Fruit fly (Drosophila melanogaster) whole organism, prepupa: ENCODE results near the gene Shc.

Source experiments
- Blimp-1 ChIP-seq: fragments of 200-800 bp; sonication (Bioruptor generic); optimal IDR thresholded peaks from 3 replicates; lab custom pipeline; 2017; ENCODE audit warnings: missing biosample characterization, missing genetic modification characterization, mild to moderate bottlenecking, moderate library complexity, missing genetic modification reagents
- CG10669 ChIP-seq: fragments of 200-800 bp; sonication (Bioruptor generic); optimal IDR thresholded peaks from 3 replicates; lab custom pipeline; 2018; ENCODE audit warnings: missing biosample characterization, mild to moderate bottlenecking, missing genetic modification characterization, moderate library complexity
- CG11294 ChIP-seq: fragments of 200-800 bp; sonication (Bioruptor generic); IDR thresholded peaks from 2 replicates; pipeline ENCODE4 v1.3.6; 2022; ENCODE audit warnings: missing biosample characterization, missing genetic modification characterization
- CG15336 ChIP-seq: fragments of 200-800 bp; sonication (Bioruptor generic); IDR thresholded peaks from 2 replicates; pipeline ENCODE4 v1.3.6; 2022; ENCODE audit warnings: missing biosample characterization, missing genetic modification characterization
- CG1621 ChIP-seq: fragments of 200-800 bp; sonication (Bioruptor generic); optimal IDR thresholded peaks from 3 replicates; lab custom pipeline; 2018; ENCODE audit warnings: missing biosample characterization, mild to moderate bottlenecking, missing genetic modification characterization
- CG16779 ChIP-seq: fragments of 200-800 bp; sonication (Bioruptor generic); optimal IDR thresholded peaks from 3 replicates; lab custom pipeline; 2017; ENCODE audit warnings: missing biosample characterization, mild to moderate bottlenecking, missing genetic modification characterization
- CG3032 ChIP-seq: fragments of 200-800 bp; optimal IDR thresholded peaks from 2 replicates; lab custom pipeline; 2019; ENCODE audit warnings: missing biosample characterization, mild to moderate bottlenecking, missing genetic modification characterization, moderate library complexity
- CG31627 ChIP-seq: fragments of 200-800 bp; sonication (Bioruptor generic); optimal IDR thresholded peaks from 3 replicates; lab custom pipeline; 2016; ENCODE audit warnings: missing biosample characterization, missing genetic modification characterization
- CG32006 ChIP-seq: fragments of 200-800 bp; sonication (Bioruptor generic); optimal IDR thresholded peaks from 3 replicates; lab custom pipeline; 2017; ENCODE audit warnings: missing biosample characterization, mild to moderate bottlenecking, missing genetic modification characterization
- CG34406 ChIP-seq: fragments of 200-800 bp; sonication (Bioruptor generic); optimal IDR thresholded peaks from 3 replicates; lab custom pipeline; 2016; ENCODE audit warnings: missing biosample characterization, missing genetic modification characterization
- CG6163 ChIP-seq: fragments of 200-800 bp; sonication (Bioruptor generic); IDR thresholded peaks from 3 replicates; pipeline ENCODE4 v1.3.6; 2022; ENCODE audit warnings: missing biosample characterization, missing genetic modification characterization
- CG6808 ChIP-seq: fragments of 200-800 bp; sonication (Bioruptor generic); optimal IDR thresholded peaks from 3 replicates; lab custom pipeline; 2017; ENCODE audit warnings: missing biosample characterization, missing genetic modification characterization, mild to moderate bottlenecking, moderate library complexity, missing genetic modification reagents
- CG6854 ChIP-seq: fragments of 200-800 bp; sonication (Bioruptor generic); optimal IDR thresholded peaks from 2 replicates; lab custom pipeline; 2017; ENCODE audit warnings: missing biosample characterization, mild to moderate bottlenecking, missing genetic modification characterization
- CG7368 ChIP-seq: fragments of 200-800 bp; sonication (Bioruptor generic); optimal IDR thresholded peaks from 3 replicates; lab custom pipeline; 2016; ENCODE audit warnings: missing biosample characterization, missing genetic modification characterization
- CG8119 ChIP-seq: fragments of 200-800 bp; sonication (Bioruptor generic); IDR thresholded peaks from 3 replicates; pipeline ENCODE4 v1.3.6; 2022; ENCODE audit warnings: missing biosample characterization, missing genetic modification characterization
- Eip75B ChIP-seq: fragments of 200-800 bp; sonication (Bioruptor generic); optimal IDR thresholded peaks from 3 replicates; lab custom pipeline; 2016; ENCODE audit warnings: missing biosample characterization, missing genetic modification characterization
- Ets21C ChIP-seq: fragments of 200-800 bp; sonication (Bioruptor generic); optimal IDR thresholded peaks from 3 replicates; lab custom pipeline; 2016; ENCODE audit warnings: missing biosample characterization, missing genetic modification characterization
- Ets96B ChIP-seq: fragments of 200-800 bp; optimal IDR thresholded peaks from 2 replicates; lab custom pipeline; 2019; ENCODE audit warnings: missing biosample characterization, mild to moderate bottlenecking, missing genetic modification characterization, moderate library complexity
- Gug ChIP-seq: fragments of 200-800 bp; sonication (Bioruptor generic); IDR thresholded peaks from 2 replicates; pipeline ENCODE4 v1.3.6; 2022; ENCODE audit warnings: missing biosample characterization, missing genetic modification characterization
- Hr39 ChIP-seq: fragments of 200-800 bp; sonication (Bioruptor generic); optimal IDR thresholded peaks from 2 replicates; lab custom pipeline; 2016; ENCODE audit warnings: missing biosample characterization, missing genetic modification characterization
- Hr4 ChIP-seq: fragments of 200-800 bp; sonication (Bioruptor generic); optimal IDR thresholded peaks from 3 replicates; lab custom pipeline; 2016; ENCODE audit warnings: missing biosample characterization, missing genetic modification characterization
- Met ChIP-seq: fragments of 200-800 bp; sonication (Bioruptor generic); optimal IDR thresholded peaks from 3 replicates; lab custom pipeline; 2016; ENCODE audit warnings: missing biosample characterization, missing genetic modification characterization
- Sox102F ChIP-seq: fragments of 200-800 bp; sonication (Bioruptor generic); optimal IDR thresholded peaks from 2 replicates; lab custom pipeline; 2016; ENCODE audit warnings: missing biosample characterization, mild to moderate bottlenecking, missing genetic modification characterization
- Sox14 ChIP-seq: fragments of 200-800 bp; sonication (Bioruptor generic); optimal IDR thresholded peaks from 3 replicates; lab custom pipeline; 2016; ENCODE audit warnings: missing biosample characterization, missing genetic modification characterization
- dac ChIP-seq: fragments of 200-800 bp; sonication (Bioruptor generic); optimal IDR thresholded peaks from 2 replicates; lab custom pipeline; 2017; ENCODE audit warnings: missing biosample characterization, mild to moderate bottlenecking, missing genetic modification characterization
- dsx ChIP-seq: fragments of 200-800 bp; optimal IDR thresholded peaks from 3 replicates; lab custom pipeline; 2019; ENCODE audit warnings: missing biosample characterization, mild to moderate bottlenecking, missing genetic modification characterization, moderate library complexity; ENCODE audit not compliant: poor library complexity, severe bottlenecking
- eg ChIP-seq: fragments of 200-800 bp; sonication (Bioruptor generic); IDR thresholded peaks from 3 replicates; pipeline ENCODE4 v1.3.6; 2022; ENCODE audit warnings: missing biosample characterization, missing genetic modification characterization
- esn ChIP-seq: fragments of 200-800 bp; sonication (Bioruptor generic); optimal IDR thresholded peaks from 2 replicates; lab custom pipeline; 2016; ENCODE audit warnings: missing biosample characterization, mild to moderate bottlenecking, missing genetic modification characterization, moderate library complexity
- fd59A ChIP-seq: fragments of 200-800 bp; sonication (Bioruptor generic); optimal IDR thresholded peaks from 2 replicates; lab custom pipeline; 2017; ENCODE audit warnings: missing biosample characterization, mild to moderate bottlenecking, missing genetic modification characterization, missing genetic modification reagents
- fd85E ChIP-seq: fragments of 200-800 bp; sonication (Bioruptor generic); optimal IDR thresholded peaks from 3 replicates; lab custom pipeline; 2016; ENCODE audit warnings: missing biosample characterization, missing genetic modification characterization
- lz ChIP-seq: fragments of 200-800 bp; sonication (Bioruptor generic); optimal IDR thresholded peaks from 3 replicates; lab custom pipeline; 2016; ENCODE audit warnings: missing biosample characterization, missing genetic modification characterization
- pdm3 ChIP-seq: fragments of 200-800 bp; sonication (Bioruptor generic); optimal IDR thresholded peaks from 3 replicates; lab custom pipeline; 2016; ENCODE audit warnings: missing biosample characterization, missing genetic modification characterization
- salr ChIP-seq, 2 experiments: fragments of 200-800 bp; sonication (Bioruptor generic); optimal IDR thresholded peaks; 3 replicates each; lab custom pipeline; 2016 to 2018; ENCODE audit warnings: missing biosample characterization in 2 of 2, missing genetic modification characterization in 2 of 2, mild to moderate bottlenecking in 1 of 2
- svp ChIP-seq: fragments of 200-800 bp; sonication (Bioruptor generic); peaks from one replicate; lab custom pipeline; 2016; ENCODE audit warnings: missing biosample characterization, missing genetic modification characterization
- topi ChIP-seq: fragments of 200-800 bp; sonication (Bioruptor generic); optimal IDR thresholded peaks from 3 replicates; lab custom pipeline; 2016; ENCODE audit warnings: missing biosample characterization, missing genetic modification characterization
- vri ChIP-seq: fragments of 200-800 bp; sonication (Bioruptor generic); optimal IDR thresholded peaks from 3 replicates; lab custom pipeline; 2016; ENCODE audit warnings: missing biosample characterization, mild to moderate bottlenecking, missing genetic modification characterization

Shc gene

DNA sequence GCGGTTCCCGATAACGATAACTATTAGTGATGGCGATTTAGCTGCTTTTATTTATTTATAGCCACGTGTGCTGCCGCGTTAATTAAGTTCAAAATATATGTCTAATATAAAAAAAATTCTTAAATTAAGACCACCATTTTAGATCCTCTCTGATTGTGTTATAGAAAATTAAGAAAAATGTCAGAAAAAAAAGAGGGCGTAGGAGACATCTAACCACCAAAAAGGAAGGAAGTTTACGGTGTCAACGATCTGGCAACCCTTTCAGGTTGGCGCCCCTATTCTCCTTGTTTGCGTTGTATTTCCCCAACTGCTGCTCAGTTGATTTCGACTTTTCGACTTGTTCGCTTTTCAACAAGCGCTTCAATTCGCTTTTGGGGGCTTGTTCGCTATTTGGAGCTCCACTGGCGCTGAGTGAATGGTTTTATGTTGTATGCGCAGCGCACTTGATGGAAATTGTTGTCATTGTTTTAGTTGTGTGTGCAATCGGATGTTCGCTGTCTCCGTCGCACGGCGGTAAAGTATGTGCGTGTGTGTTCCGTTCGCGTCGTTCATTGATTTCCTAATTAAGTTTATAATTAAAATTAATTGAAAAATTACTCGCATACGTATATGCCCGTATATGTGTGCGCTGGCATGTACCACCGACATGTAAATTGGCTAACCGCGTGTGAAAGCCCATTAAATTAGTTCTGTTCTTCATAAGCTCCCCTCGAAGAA lies 34.1 kb downstream of the Shc start, which contains the start of the genes CG3434 and CG44838 (continued):
- peak; percentile 46 for TF ChIP-seq Ets21C (GFP tag; lab: Kevin White, UChicago)
- TF ChIP-seq CG31627 (GFP tag; lab: Kevin White, UChicago): peak; percentile 77
- TF ChIP-seq topi (GFP tag; lab: Kevin White, UChicago): peak; percentile 73
- TF ChIP-seq CG7368 (GFP tag; lab: Kevin White, UChicago): peak; percentile 29
- peak; percentile 62 for TF ChIP-seq CG34406 (GFP tag; lab: Kevin White, UChicago)
- peak; percentile 75 for TF ChIP-seq eg (GFP tag; lab: Robert Waterston, UW)
- TF ChIP-seq fd85E (GFP tag; lab: Kevin White, UChicago): peak; percentile 5
- peak; percentile 37 for TF ChIP-seq CG1621 (tag; lab: Kevin White, UChicago)
- TF ChIP-seq CG6854 (GFP tag; lab: Kevin White, UChicago): peak; percentile 53
- TF ChIP-seq Sox102F (GFP tag; lab: Kevin White, UChicago): peak; percentile 62
- peak; percentile 63 for TF ChIP-seq CG15336 (GFP tag; lab: Robert Waterston, UW)
- TF ChIP-seq fd59A (GFP tag; lab: Kevin White, UChicago): peak; percentile 48
- peak; percentile 54 for TF ChIP-seq vri (GFP tag; lab: Kevin White, UChicago)
- peak; percentile 74 for TF ChIP-seq lz (GFP tag; lab: Kevin White, UChicago)
- peak; percentile 82 for TF ChIP-seq Hr4 (GFP tag; lab: Kevin White, UChicago)
- TF ChIP-seq CG8119 (GFP tag; lab: Robert Waterston, UW): peak; percentile 72
- peak; percentile 75 for TF ChIP-seq CG3032 (tag; lab: Kevin White, UChicago)
- peak; percentile 55 for TF ChIP-seq Gug
- peak; percentile 82 for TF ChIP-seq esn (GFP tag; lab: Kevin White, UChicago)
- peak; percentile 47 for TF ChIP-seq dsx (GFP tag; lab: Kevin White, UChicago)
- TF ChIP-seq Blimp-1 (GFP tag; lab: Kevin White, UChicago): no peak
- peak; percentile 77 for TF ChIP-seq CG6163 (GFP tag; lab: Robert Waterston, UW)
- TF ChIP-seq CG6808 (GFP tag; lab: Kevin White, UChicago): peak; percentile 41
- peak; percentile 70 for TF ChIP-seq Eip75B (GFP tag; lab: Kevin White, UChicago)
- peak; percentile 14 to 36 for TF ChIP-seq salr (GFP tag; optimal IDR thresholded peaks at IDR 0.05; lab: Kevin White, UChicago)
- TF ChIP-seq Met (GFP tag; lab: Kevin White, UChicago): peak; percentile 81
- TF ChIP-seq dac (GFP tag; lab: Kevin White, UChicago): peak; percentile 55

DNA sequence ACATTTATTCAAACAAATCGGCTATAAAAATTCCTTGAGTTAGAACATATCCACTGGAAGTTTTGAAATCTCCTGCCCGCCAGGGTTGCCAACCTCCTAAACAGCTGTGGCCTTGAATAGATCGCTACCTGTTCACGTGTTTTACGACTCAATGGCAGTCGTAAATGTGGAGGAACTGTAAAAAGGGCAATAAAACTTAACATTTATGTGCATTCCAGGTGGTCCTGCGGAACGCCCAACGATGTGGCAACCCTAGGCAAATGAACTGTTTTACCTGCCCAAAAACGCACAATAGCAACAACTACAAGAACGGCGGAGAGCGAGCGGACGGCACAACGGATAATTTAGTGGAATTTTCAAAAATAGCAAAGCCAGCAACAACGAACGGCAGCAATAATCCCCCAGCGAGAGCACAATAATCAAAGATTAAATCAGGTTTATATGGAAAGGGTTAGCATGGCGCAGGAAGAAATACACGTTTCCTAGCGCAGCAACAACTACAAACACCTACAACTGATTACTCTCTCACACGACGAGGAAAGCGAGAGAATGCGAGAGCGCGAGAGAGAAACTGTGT lies 34.9 kb downstream of the Shc start:
- TF ChIP-seq CG8119 (GFP tag; lab: Robert Waterston, UW) (no peak), CG10669 (GFP tag; lab: Kevin White, UChicago) (peak; percentile 23), Sox14 (GFP tag; lab: Kevin White, UChicago) (peak; percentile 4), dac (GFP tag; lab: Kevin White, UChicago) (no peak), Hr39 (GFP tag; lab: Kevin White, UChicago) (peak; percentile 50), CG32006 (GFP tag; lab: Kevin White, UChicago) (no peak), CG11294 (GFP tag; lab: Robert Waterston, UW) (peak; percentile 36; the same call in 1 of the 2 replicates), salr (GFP tag; optimal IDR thresholded peaks at IDR 0.05; lab: Kevin White, UChicago) (peak in 1 of 2 experiments; percentile 7), CG16779 (tag; lab: Kevin White, UChicago) (no peak), svp (GFP tag; lab: Kevin White, UChicago) (no peak), CG31627 (GFP tag; lab: Kevin White, UChicago) (peak; percentile 7), topi (GFP tag; lab: Kevin White, UChicago) (no peak), CG1621 (tag; lab: Kevin White, UChicago) (peak; percentile 47), Ets96B (peak; percentile 27), CG15336 (GFP tag; lab: Robert Waterston, UW) (peak; percentile 6; the same call in 1 of the 2 replicates), CG7368 (GFP tag; lab: Kevin White, UChicago) (no peak), pdm3 (no peak), CG6163 (GFP tag; lab: Robert Waterston, UW) (peak; percentile 43; the same call in 1 of the 3 replicates), eg (GFP tag; lab: Robert Waterston, UW) (peak; percentile 62)
